Worm (Caenorhabditis elegans) whole organism, L1 larva: ENCODE data around the gene abcx-1.

Source experiments
- C04F5.9 ChIP-seq: sonication (generic microtip); optimal IDR thresholded peaks from 2 replicates; lab custom pipeline; 2016; ENCODE audit warnings: missing genetic modification characterization, missing compliant biosample characterization
- C16A3.4 ChIP-seq: fragments of 150-350 bp; optimal IDR thresholded peaks from 2 replicates; lab custom pipeline; 2014; ENCODE audit warnings: missing biosample characterization, missing genetic modification characterization
- C34B4.2 ChIP-seq: sonication (generic microtip); optimal IDR thresholded peaks from 2 replicates; lab custom pipeline; 2017; ENCODE audit warnings: mild to moderate bottlenecking, missing genetic modification characterization, missing compliant biosample characterization
- F16B12.6 ChIP-seq: fragments of 150-350 bp; optimal IDR thresholded peaks from 2 replicates; lab custom pipeline; 2014; ENCODE audit warnings: missing biosample characterization, missing genetic modification characterization
- ama-1 ChIP-seq: fragments of 150-350 bp; optimal IDR thresholded peaks from 2 replicates; lab custom pipeline; 2014
- ceh-63 ChIP-seq: fragments of 200-800 bp; sonication (Bioruptor generic); optimal IDR thresholded peaks from 2 replicates; lab custom pipeline; 2018; ENCODE audit warnings: mild to moderate bottlenecking, missing genetic modification characterization, missing compliant biosample characterization
- ceh-82 ChIP-seq, 3 experiments: fragments of 150-350 bp in 1 of 3; sonication (generic microtip) in 2 of 3; optimal IDR thresholded peaks; 2 replicates each; lab custom pipeline; 2014 to 2017; ENCODE audit warnings: missing biosample characterization in 3 of 3, missing genetic modification characterization in 3 of 3
- dpl-1 ChIP-seq, 3 experiments: fragments of 150-350 bp in 2 of 3; sonication (generic microtip) in 1 of 3; optimal IDR thresholded peaks; 2 replicates each; lab custom pipeline; 2014 to 2017; ENCODE audit warnings: missing biosample characterization in 3 of 3, missing genetic modification characterization in 3 of 3, missing genetic modification reagents in 3 of 3
- efl-1 ChIP-seq, 4 experiments: fragments of 150-350 bp; optimal IDR thresholded peaks in 3 of 4; peaks in 1 of 4; 1 replicate in 1 of 4; 2 replicates in 3 of 4; lab custom pipeline; 2014; ENCODE audit warnings: missing biosample characterization in 2 of 4, missing genetic modification characterization in 2 of 4, missing genetic modification reagents in 2 of 4
- ets-5 ChIP-seq: fragments of 200-800 bp; sonication (Bioruptor generic); IDR thresholded peaks from 2 replicates; pipeline ENCODE4 v1.3.6; 2022; ENCODE audit warnings: missing genetic modification characterization, missing compliant biosample characterization
- fkh-10 ChIP-seq: sonication (generic microtip); optimal IDR thresholded peaks from 2 replicates; lab custom pipeline; 2017; ENCODE audit warnings: missing biosample characterization, missing genetic modification reagents, missing genetic modification characterization
- hlh-17 ChIP-seq: fragments of 200-800 bp; sonication (Bioruptor generic); optimal IDR thresholded peaks from 2 replicates; lab custom pipeline; 2018; ENCODE audit warnings: missing genetic modification characterization, mild to moderate bottlenecking, missing compliant biosample characterization, moderate library complexity, borderline replicate concordance
- hpl-2 ChIP-seq: fragments of 150-350 bp; optimal IDR thresholded peaks from 2 replicates; lab custom pipeline; 2014; ENCODE audit warnings: missing biosample characterization, missing genetic modification reagents, missing genetic modification characterization
- irx-1 ChIP-seq: sonication (generic microtip); optimal IDR thresholded peaks from 2 replicates; lab custom pipeline; 2016; ENCODE audit warnings: missing genetic modification characterization, missing compliant biosample characterization
- jun-1 ChIP-seq: fragments of 150-350 bp; optimal IDR thresholded peaks from 2 replicates; lab custom pipeline; 2014; ENCODE audit warnings: missing biosample characterization, missing genetic modification reagents, missing genetic modification characterization
- lin-14 ChIP-seq: fragments of 200-800 bp; sonication (Bioruptor generic); optimal IDR thresholded peaks from 2 replicates; lab custom pipeline; 2018; ENCODE audit warnings: mild to moderate bottlenecking, missing genetic modification characterization, moderate library complexity, missing compliant biosample characterization
- lin-15B ChIP-seq: fragments of 150-350 bp; sonication (generic microtip); optimal IDR thresholded peaks from 3 replicates; lab custom pipeline; 2014; ENCODE audit warnings: missing biosample characterization, missing genetic modification characterization
- lin-35 ChIP-seq, 2 experiments: fragments of 150-350 bp; optimal IDR thresholded peaks; 2 replicates each; lab custom pipeline; 2014; ENCODE audit warnings: missing biosample characterization in 2 of 2, missing genetic modification characterization in 2 of 2, missing genetic modification reagents in 2 of 2
- lir-3 ChIP-seq: sonication (generic microtip); optimal IDR thresholded peaks from 2 replicates; lab custom pipeline; 2016; ENCODE audit warnings: mild to moderate bottlenecking, missing genetic modification characterization, moderate library complexity, missing compliant biosample characterization; ENCODE audit not compliant: poor library complexity
- lsy-2 ChIP-seq, 2 experiments: fragments of 150-350 bp; optimal IDR thresholded peaks; 2 replicates each; lab custom pipeline; 2014; ENCODE audit warnings: missing biosample characterization in 2 of 2, missing genetic modification characterization in 2 of 2
- mdl-1 ChIP-seq, 2 experiments: fragments of 150-350 bp; optimal IDR thresholded peaks; 2 replicates each; lab custom pipeline; 2014 to 2017; ENCODE audit warnings: missing biosample characterization in 2 of 2, missing genetic modification characterization in 2 of 2, inconsistent platforms in 1 of 2
- mef-2 ChIP-seq: fragments of 150-350 bp; optimal IDR thresholded peaks from 2 replicates; lab custom pipeline; 2014; ENCODE audit warnings: missing biosample characterization, missing genetic modification characterization
- mep-1 ChIP-seq: fragments of 150-350 bp; optimal IDR thresholded peaks from 2 replicates; lab custom pipeline; 2014; ENCODE audit warnings: missing biosample characterization, missing genetic modification characterization
- nhr-12 ChIP-seq: sonication (generic microtip); optimal IDR thresholded peaks from 2 replicates; lab custom pipeline; 2017; ENCODE audit warnings: missing biosample characterization, missing genetic modification characterization
- nhr-19 ChIP-seq: fragments of 200-800 bp; sonication (Bioruptor generic); conservative IDR thresholded peaks from 2 replicates; pipeline ENCODE4 v1.3.6; 2022; ENCODE audit warnings: missing genetic modification characterization, missing compliant biosample characterization
- nhr-20 ChIP-seq: sonication (generic microtip); optimal IDR thresholded peaks from 2 replicates; lab custom pipeline; 2016; ENCODE audit warnings: mild to moderate bottlenecking, missing genetic modification characterization, missing compliant biosample characterization
- nhr-237 ChIP-seq: fragments of 150-350 bp; optimal IDR thresholded peaks from 2 replicates; lab custom pipeline; 2014; ENCODE audit warnings: missing biosample characterization, missing genetic modification characterization
- nhr-71 ChIP-seq: sonication (generic microtip); optimal IDR thresholded peaks from 2 replicates; lab custom pipeline; 2016; ENCODE audit warnings: mild to moderate bottlenecking, missing genetic modification characterization, moderate library complexity, missing compliant biosample characterization
- nhr-76 ChIP-seq: sonication (generic microtip); optimal IDR thresholded peaks from 2 replicates; lab custom pipeline; 2017; ENCODE audit warnings: missing biosample characterization, missing genetic modification characterization
- nhr-85 ChIP-seq: sonication (generic microtip); peaks from one replicate; lab custom pipeline; 2016; ENCODE audit warnings: missing genetic modification characterization, inconsistent platforms, missing compliant biosample characterization
- nhr-90 ChIP-seq: sonication (generic microtip); optimal IDR thresholded peaks from 2 replicates; lab custom pipeline; 2016; ENCODE audit warnings: mild to moderate bottlenecking, missing genetic modification characterization, missing compliant biosample characterization; ENCODE audit not compliant: poor library complexity
- pqm-1 ChIP-seq: sonication (generic microtip); optimal IDR thresholded peaks from 3 replicates; lab custom pipeline; 2017; ENCODE audit warnings: missing biosample characterization, missing genetic modification characterization
- rnt-1 ChIP-seq: sonication (generic microtip); optimal IDR thresholded peaks from 2 replicates; lab custom pipeline; 2016; ENCODE audit warnings: mild to moderate bottlenecking, missing genetic modification characterization, moderate library complexity, missing compliant biosample characterization
- snu-23 ChIP-seq: sonication (generic microtip); optimal IDR thresholded peaks from 2 replicates; lab custom pipeline; 2016; ENCODE audit warnings: missing genetic modification characterization, missing compliant biosample characterization
- sox-4 ChIP-seq: sonication (generic microtip); optimal IDR thresholded peaks from 2 replicates; lab custom pipeline; 2016; ENCODE audit warnings: missing genetic modification characterization, missing compliant biosample characterization
- sptf-1 ChIP-seq: fragments of 150-350 bp; optimal IDR thresholded peaks from 2 replicates; lab custom pipeline; 2014; ENCODE audit warnings: missing biosample characterization, missing genetic modification characterization
- sup-37 ChIP-seq: fragments of 200-800 bp; sonication (Bioruptor generic); optimal IDR thresholded peaks from 2 replicates; lab custom pipeline; 2018; ENCODE audit warnings: mild to moderate bottlenecking, missing genetic modification characterization, missing compliant biosample characterization
- swsn-7 ChIP-seq: sonication (generic microtip); optimal IDR thresholded peaks from 2 replicates; lab custom pipeline; 2016; ENCODE audit warnings: missing genetic modification characterization, missing compliant biosample characterization
- tbx-2 ChIP-seq: sonication (generic microtip); optimal IDR thresholded peaks from 2 replicates; lab custom pipeline; 2016; ENCODE audit warnings: missing genetic modification characterization, missing compliant biosample characterization
- tlp-1 ChIP-seq: fragments of 150-350 bp; optimal IDR thresholded peaks from 2 replicates; lab custom pipeline; 2014; ENCODE audit warnings: missing biosample characterization, missing genetic modification characterization
- unc-130 ChIP-seq: fragments of 150-350 bp; optimal IDR thresholded peaks from 2 replicates; lab custom pipeline; 2017; ENCODE audit warnings: missing biosample characterization, missing genetic modification characterization, inconsistent platforms
- unc-30 ChIP-seq: sonication (generic microtip); optimal IDR thresholded peaks from 2 replicates; lab custom pipeline; 2017; ENCODE audit warnings: missing biosample characterization, missing genetic modification characterization
- ztf-4 ChIP-seq: fragments of 150-350 bp; optimal IDR thresholded peaks from 2 replicates; lab custom pipeline; 2014; ENCODE audit warnings: missing biosample characterization, missing genetic modification characterization

Gene abcx-1

DNA sequence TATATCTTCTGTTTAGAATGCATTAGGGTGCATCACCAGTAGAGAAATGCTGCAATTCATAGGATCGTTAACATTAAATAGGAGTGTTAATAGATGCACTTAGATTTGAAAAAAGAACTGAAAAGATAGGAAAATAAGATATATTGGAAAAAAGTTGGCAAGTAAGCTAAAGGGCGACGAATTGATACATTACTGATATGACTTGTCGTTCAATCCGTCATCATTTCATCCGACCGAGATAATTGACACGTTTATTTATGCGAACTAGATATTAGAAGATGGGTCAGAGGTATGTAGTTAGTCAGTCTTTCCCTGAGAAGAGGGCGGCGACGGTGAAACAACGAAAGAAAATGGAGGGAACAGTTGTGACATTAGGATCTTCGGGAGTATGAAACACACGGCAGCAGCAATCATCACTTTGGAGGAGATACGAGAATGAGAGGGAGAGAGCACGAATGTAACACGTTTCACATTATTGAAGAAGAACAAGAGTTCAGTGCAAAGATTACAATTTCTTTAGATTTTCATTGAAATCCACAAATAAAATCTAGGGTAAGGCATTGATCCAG, 13.0 kb downstream of the abcx-1 start, which contains the start of gene lron-15:
lron-15 (minus strand) TSS at position 51 of the 569 bp plus-strand sequence.
- TF ChIP-seq lin-14 (GFP tag; lab: Kevin White, UChicago), result peak; percentile 19
- TF ChIP-seq sup-37, result no peak

DNA sequence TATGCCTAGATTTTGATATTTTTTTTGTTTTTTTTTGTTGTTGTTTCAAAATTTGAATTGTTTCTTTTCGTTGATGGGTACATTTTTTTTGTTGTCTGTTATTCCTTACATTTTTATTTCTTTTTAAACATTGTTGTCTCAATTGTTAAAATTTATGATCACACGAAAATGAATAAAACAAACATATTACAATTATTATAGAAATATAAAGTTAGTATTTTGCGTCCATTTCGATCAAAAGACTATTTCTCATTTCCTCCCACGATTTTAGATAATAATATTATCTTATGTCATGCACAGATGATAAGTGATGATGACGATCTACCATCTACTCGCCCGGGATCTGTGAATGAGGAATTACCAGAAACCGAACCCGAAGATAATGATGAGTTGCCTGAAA, 22.7 kb downstream of the abcx-1 start, which contains the start of gene wrn-1:
wrn-1 (plus strand) TSS at position 301 of the 400 bp plus-strand sequence.
- TF ChIP-seq lsy-2 (tag; optimal IDR thresholded peaks at IDR 0.05; lab: Kevin White, UChicago) (no peak), lin-35 (GFP tag; optimal IDR thresholded peaks at IDR 0.05; lab: Kevin White, UChicago) (no peak), nhr-76 (tag; lab: Kevin White, UChicago) (no peak), irx-1 (tag; lab: Kevin White, UChicago) (no peak), nhr-90 (no peak), nhr-71 (no peak), nhr-12 (tag; lab: Kevin White, UChicago) (no peak), F16B12.6 (tag; lab: Kevin White, UChicago) (no peak), lin-15B (tag; lab: Kevin White, UChicago) (no peak)

- TF ChIP-seq nhr-85, result no peak
- no peak for TF ChIP-seq mep-1 (tag; lab: Kevin White, UChicago)
- TF ChIP-seq C04F5.9 (tag; lab: Kevin White, UChicago), result no peak
- TF ChIP-seq dpl-1 (GFP tag; optimal IDR thresholded peaks at IDR 0.05; lab: Kevin White, UChicago), result no peak
- TF ChIP-seq lin-15B (tag; lab: Kevin White, UChicago), result no peak
- no peak for TF ChIP-seq C34B4.2
- peak; percentile 64 for TF ChIP-seq ama-1 (lab: Kevin White, UChicago)
- TF ChIP-seq tlp-1, result no peak
- no peak for TF ChIP-seq efl-1 (optimal IDR thresholded peaks at IDR 0.05; lab: Kevin White, UChicago)
- peak in 1 of 2 experiments; percentile 14 for TF ChIP-seq efl-1 (GFP tag; optimal IDR thresholded peaks at IDR 0.05 in 1 of 2; lab: Kevin White, UChicago)
- TF ChIP-seq C16A3.4 (tag; lab: Kevin White, UChicago), result no peak
- TF ChIP-seq lin-35 (GFP tag; optimal IDR thresholded peaks at IDR 0.05; lab: Kevin White, UChicago), result peak in 1 of 2 experiments; percentile 19
- no peak for TF ChIP-seq pqm-1
- TF ChIP-seq unc-30 (tag; lab: Kevin White, UChicago), result no peak
- TF ChIP-seq tbx-2 (tag; lab: Kevin White, UChicago), result no peak
- no peak for TF ChIP-seq nhr-237 (tag; lab: Kevin White, UChicago)
- no peak for TF ChIP-seq fkh-10 (GFP tag; lab: Kevin White, UChicago)
- TF ChIP-seq swsn-7 (tag; lab: Kevin White, UChicago), result no peak
Measured at ce11 chrII:6558887-6559286, 26.9 kb downstream of the abcx-1 start.

- TF ChIP-seq nhr-85, result no peak
- TF ChIP-seq pqm-1, result no peak
- TF ChIP-seq swsn-7 (tag; lab: Kevin White, UChicago), result no peak
- no peak for TF ChIP-seq nhr-19 (GFP tag; lab: Robert Waterston, UW)
- no peak for TF ChIP-seq ceh-82 (tag; optimal IDR thresholded peaks at IDR 0.05; lab: Kevin White, UChicago)
- no peak for TF ChIP-seq mef-2 (tag; lab: Kevin White, UChicago)
- no peak for TF ChIP-seq jun-1 (tag; lab: Kevin White, UChicago)
- TF ChIP-seq hlh-17 (GFP tag; lab: Kevin White, UChicago), result no peak
- no peak for TF ChIP-seq sox-4 (tag; lab: Kevin White, UChicago)
- no peak for TF ChIP-seq nhr-237 (tag; lab: Kevin White, UChicago)
- TF ChIP-seq C04F5.9 (tag; lab: Kevin White, UChicago), result no peak
- TF ChIP-seq hpl-2 (GFP tag; lab: Kevin White, UChicago), result no peak
- no peak for TF ChIP-seq ceh-63 (GFP tag; lab: Kevin White, UChicago)
Measured at ce11 chrII:6560291-6560690, 28.3 kb downstream of the abcx-1 start.

ce11 chrII:6561300-6561699, 29.3 kb downstream of the abcx-1 start, which contains the start of gene F18C5.10:
F18C5.10 (minus strand) TSS chrII:6561444.
- TF ChIP-seq sptf-1 (tag; lab: Kevin White, UChicago) (no peak), lsy-2 (tag; optimal IDR thresholded peaks at IDR 0.05; lab: Kevin White, UChicago) (peak in 1 of 2 experiments; percentile 26), ztf-4 (tag; lab: Kevin White, UChicago) (no peak), snu-23 (GFP tag; lab: Kevin White, UChicago) (peak; percentile 11), lin-14 (GFP tag; lab: Kevin White, UChicago) (no peak), C16A3.4 (tag; lab: Kevin White, UChicago) (peak; percentile 20), rnt-1 (tag; lab: Kevin White, UChicago) (peak; percentile 16), nhr-19 (GFP tag; lab: Robert Waterston, UW) (peak; percentile 36), ets-5 (no peak), efl-1 (optimal IDR thresholded peaks at IDR 0.05; lab: Kevin White, UChicago) (no peak), efl-1 (GFP tag; optimal IDR thresholded peaks at IDR 0.05 in 1 of 2; lab: Kevin White, UChicago) (no peak), lir-3 (tag; lab: Kevin White, UChicago) (no peak), lin-35 (GFP tag; optimal IDR thresholded peaks at IDR 0.05; lab: Kevin White, UChicago) (peak in 1 of 2 experiments; percentile 44), irx-1 (tag; lab: Kevin White, UChicago) (no peak), unc-130 (tag; lab: Kevin White, UChicago) (no peak), nhr-20 (tag; lab: Kevin White, UChicago) (no peak), mdl-1 (tag; optimal IDR thresholded peaks at IDR 0.05; lab: Kevin White, UChicago) (peak in 1 of 2 experiments; percentile 1), ama-1 (lab: Kevin White, UChicago) (peak; percentile 14)
